Fruit fly (Drosophila melanogaster) whole organism, prepupa: ENCODE data around the gene bdwf.

Source experiments
- CG11294 ChIP-seq: fragments of 200-800 bp; sonication (Bioruptor generic); IDR thresholded peaks from 2 replicates; pipeline ENCODE4 v1.3.6; 2022; ENCODE audit warnings: missing biosample characterization, missing genetic modification characterization
- CG11762 ChIP-seq: fragments of 200-800 bp; sonication (Bioruptor generic); optimal IDR thresholded peaks from 3 replicates; lab custom pipeline; 2016; ENCODE audit warnings: missing biosample characterization, missing genetic modification characterization; ENCODE audit not compliant: insufficient read depth
- CG11902 ChIP-seq: fragments of 200-800 bp; sonication (Bioruptor generic); optimal IDR thresholded peaks from 3 replicates; lab custom pipeline; 2016; ENCODE audit warnings: missing biosample characterization, missing genetic modification characterization
- CG15336 ChIP-seq: fragments of 200-800 bp; sonication (Bioruptor generic); IDR thresholded peaks from 2 replicates; pipeline ENCODE4 v1.3.6; 2022; ENCODE audit warnings: missing biosample characterization, missing genetic modification characterization
- CG16779 ChIP-seq: fragments of 200-800 bp; sonication (Bioruptor generic); optimal IDR thresholded peaks from 3 replicates; lab custom pipeline; 2017; ENCODE audit warnings: missing biosample characterization, mild to moderate bottlenecking, missing genetic modification characterization
- CG3032 ChIP-seq: fragments of 200-800 bp; optimal IDR thresholded peaks from 2 replicates; lab custom pipeline; 2019; ENCODE audit warnings: missing biosample characterization, mild to moderate bottlenecking, missing genetic modification characterization, moderate library complexity
- CG31627 ChIP-seq: fragments of 200-800 bp; sonication (Bioruptor generic); optimal IDR thresholded peaks from 3 replicates; lab custom pipeline; 2016; ENCODE audit warnings: missing biosample characterization, missing genetic modification characterization
- CG32006 ChIP-seq: fragments of 200-800 bp; sonication (Bioruptor generic); optimal IDR thresholded peaks from 3 replicates; lab custom pipeline; 2017; ENCODE audit warnings: missing biosample characterization, mild to moderate bottlenecking, missing genetic modification characterization
- CG34406 ChIP-seq: fragments of 200-800 bp; sonication (Bioruptor generic); optimal IDR thresholded peaks from 3 replicates; lab custom pipeline; 2016; ENCODE audit warnings: missing biosample characterization, missing genetic modification characterization
- CG3919 ChIP-seq: fragments of 200-800 bp; sonication (Bioruptor generic); optimal IDR thresholded peaks from 3 replicates; lab custom pipeline; 2016; ENCODE audit warnings: missing biosample characterization, missing genetic modification characterization
- CG6276 ChIP-seq: fragments of 200-800 bp; sonication (Bioruptor generic); optimal IDR thresholded peaks from 2 replicates; lab custom pipeline; 2017; ENCODE audit warnings: missing biosample characterization, mild to moderate bottlenecking, missing genetic modification characterization
- CG6792 ChIP-seq: fragments of 200-800 bp; sonication (Bioruptor generic); optimal IDR thresholded peaks from 3 replicates; lab custom pipeline; 2016; ENCODE audit warnings: missing biosample characterization, missing genetic modification characterization
- CG6808 ChIP-seq: fragments of 200-800 bp; sonication (Bioruptor generic); optimal IDR thresholded peaks from 3 replicates; lab custom pipeline; 2017; ENCODE audit warnings: missing biosample characterization, missing genetic modification characterization, mild to moderate bottlenecking, moderate library complexity, missing genetic modification reagents
- CG6854 ChIP-seq: fragments of 200-800 bp; sonication (Bioruptor generic); optimal IDR thresholded peaks from 2 replicates; lab custom pipeline; 2017; ENCODE audit warnings: missing biosample characterization, mild to moderate bottlenecking, missing genetic modification characterization
- CG7368 ChIP-seq: fragments of 200-800 bp; sonication (Bioruptor generic); optimal IDR thresholded peaks from 3 replicates; lab custom pipeline; 2016; ENCODE audit warnings: missing biosample characterization, missing genetic modification characterization
- CG8119 ChIP-seq: fragments of 200-800 bp; sonication (Bioruptor generic); IDR thresholded peaks from 3 replicates; pipeline ENCODE4 v1.3.6; 2022; ENCODE audit warnings: missing biosample characterization, missing genetic modification characterization
- CG8319 ChIP-seq: fragments of 200-800 bp; sonication (Bioruptor generic); optimal IDR thresholded peaks from 3 replicates; lab custom pipeline; 2016; ENCODE audit warnings: missing biosample characterization, missing genetic modification characterization
- CG8632 ChIP-seq: fragments of 200-800 bp; sonication (Bioruptor generic); optimal IDR thresholded peaks from 3 replicates; lab custom pipeline; 2016; ENCODE audit warnings: missing biosample characterization, missing genetic modification characterization
- CG9139 ChIP-seq: fragments of 200-800 bp; sonication (Bioruptor generic); optimal IDR thresholded peaks from 3 replicates; lab custom pipeline; 2017; ENCODE audit warnings: missing biosample characterization, mild to moderate bottlenecking, missing genetic modification characterization
- Eip75B ChIP-seq: fragments of 200-800 bp; sonication (Bioruptor generic); optimal IDR thresholded peaks from 3 replicates; lab custom pipeline; 2016; ENCODE audit warnings: missing biosample characterization, missing genetic modification characterization
- Eip78C ChIP-seq: fragments of 200-800 bp; sonication (Bioruptor generic); peaks from one replicate; lab custom pipeline; 2016; ENCODE audit warnings: missing biosample characterization, missing genetic modification characterization
- Eip93F ChIP-seq: fragments of 200-800 bp; sonication (Bioruptor generic); optimal IDR thresholded peaks from 2 replicates; lab custom pipeline; 2016; ENCODE audit warnings: missing biosample characterization, mild to moderate bottlenecking, missing genetic modification characterization
- Ets21C ChIP-seq: fragments of 200-800 bp; sonication (Bioruptor generic); optimal IDR thresholded peaks from 3 replicates; lab custom pipeline; 2016; ENCODE audit warnings: missing biosample characterization, missing genetic modification characterization
- Gug ChIP-seq: fragments of 200-800 bp; sonication (Bioruptor generic); IDR thresholded peaks from 2 replicates; pipeline ENCODE4 v1.3.6; 2022; ENCODE audit warnings: missing biosample characterization, missing genetic modification characterization
- Hr38 ChIP-seq: sonication (Bioruptor generic); optimal IDR thresholded peaks from 2 replicates; lab custom pipeline; 2016; ENCODE audit warnings: missing biosample characterization, missing genetic modification characterization
- Hr39 ChIP-seq: fragments of 200-800 bp; sonication (Bioruptor generic); optimal IDR thresholded peaks from 2 replicates; lab custom pipeline; 2016; ENCODE audit warnings: missing biosample characterization, missing genetic modification characterization
- Lpt ChIP-seq: fragments of 200-800 bp; sonication (Bioruptor generic); optimal IDR thresholded peaks from 3 replicates; lab custom pipeline; 2016; ENCODE audit warnings: missing biosample characterization, missing genetic modification characterization
- Met ChIP-seq: fragments of 200-800 bp; sonication (Bioruptor generic); optimal IDR thresholded peaks from 3 replicates; lab custom pipeline; 2016; ENCODE audit warnings: missing biosample characterization, missing genetic modification characterization
- OdsH ChIP-seq: fragments of 200-800 bp; sonication (Bioruptor generic); optimal IDR thresholded peaks from 3 replicates; lab custom pipeline; 2016; ENCODE audit warnings: missing biosample characterization, missing genetic modification characterization
- Sox14 ChIP-seq: fragments of 200-800 bp; sonication (Bioruptor generic); optimal IDR thresholded peaks from 3 replicates; lab custom pipeline; 2016; ENCODE audit warnings: missing biosample characterization, missing genetic modification characterization
- Sox15 ChIP-seq: fragments of 200-800 bp; sonication (Bioruptor generic); optimal IDR thresholded peaks from 3 replicates; lab custom pipeline; 2016; ENCODE audit warnings: missing biosample characterization, missing genetic modification characterization
- achi ChIP-seq: fragments of 200-800 bp; sonication (Bioruptor generic); optimal IDR thresholded peaks from 3 replicates; lab custom pipeline; 2016; ENCODE audit warnings: missing biosample characterization, missing genetic modification characterization
- acj6 ChIP-seq: fragments of 200-800 bp; sonication (Bioruptor generic); optimal IDR thresholded peaks from 3 replicates; lab custom pipeline; 2016; ENCODE audit warnings: missing biosample characterization, missing genetic modification characterization
- cyc ChIP-seq: fragments of 200-800 bp; sonication (Bioruptor generic); optimal IDR thresholded peaks from 3 replicates; lab custom pipeline; 2016; ENCODE audit warnings: missing biosample characterization, missing genetic modification characterization
- dac ChIP-seq: fragments of 200-800 bp; sonication (Bioruptor generic); optimal IDR thresholded peaks from 2 replicates; lab custom pipeline; 2017; ENCODE audit warnings: missing biosample characterization, mild to moderate bottlenecking, missing genetic modification characterization
- dsx ChIP-seq: fragments of 200-800 bp; optimal IDR thresholded peaks from 3 replicates; lab custom pipeline; 2019; ENCODE audit warnings: missing biosample characterization, mild to moderate bottlenecking, missing genetic modification characterization, moderate library complexity; ENCODE audit not compliant: poor library complexity, severe bottlenecking
- eg ChIP-seq: fragments of 200-800 bp; sonication (Bioruptor generic); IDR thresholded peaks from 3 replicates; pipeline ENCODE4 v1.3.6; 2022; ENCODE audit warnings: missing biosample characterization, missing genetic modification characterization
- esn ChIP-seq: fragments of 200-800 bp; sonication (Bioruptor generic); optimal IDR thresholded peaks from 2 replicates; lab custom pipeline; 2016; ENCODE audit warnings: missing biosample characterization, mild to moderate bottlenecking, missing genetic modification characterization, moderate library complexity
- fd59A ChIP-seq: fragments of 200-800 bp; sonication (Bioruptor generic); optimal IDR thresholded peaks from 2 replicates; lab custom pipeline; 2017; ENCODE audit warnings: missing biosample characterization, mild to moderate bottlenecking, missing genetic modification characterization, missing genetic modification reagents
- fd85E ChIP-seq: fragments of 200-800 bp; sonication (Bioruptor generic); optimal IDR thresholded peaks from 3 replicates; lab custom pipeline; 2016; ENCODE audit warnings: missing biosample characterization, missing genetic modification characterization
- fkh ChIP-seq: fragments of 200-800 bp; sonication (Bioruptor generic); optimal IDR thresholded peaks from 3 replicates; lab custom pipeline; 2017; ENCODE audit warnings: missing biosample characterization, mild to moderate bottlenecking, missing genetic modification characterization, moderate library complexity
- lz ChIP-seq: fragments of 200-800 bp; sonication (Bioruptor generic); optimal IDR thresholded peaks from 3 replicates; lab custom pipeline; 2016; ENCODE audit warnings: missing biosample characterization, missing genetic modification characterization
- pdm3 ChIP-seq: fragments of 200-800 bp; sonication (Bioruptor generic); optimal IDR thresholded peaks from 3 replicates; lab custom pipeline; 2016; ENCODE audit warnings: missing biosample characterization, missing genetic modification characterization
- salr ChIP-seq, 2 experiments: fragments of 200-800 bp; sonication (Bioruptor generic); optimal IDR thresholded peaks; 3 replicates each; lab custom pipeline; 2016 to 2018; ENCODE audit warnings: missing biosample characterization in 2 of 2, missing genetic modification characterization in 2 of 2, mild to moderate bottlenecking in 1 of 2
- spab ChIP-seq: fragments of 200-800 bp; sonication (Bioruptor generic); optimal IDR thresholded peaks from 2 replicates; lab custom pipeline; 2017; ENCODE audit warnings: missing biosample characterization, mild to moderate bottlenecking, missing genetic modification characterization, missing genetic modification reagents
- ss ChIP-seq, 2 experiments: fragments of 200-800 bp; sonication (Bioruptor generic); optimal IDR thresholded peaks; 2 replicates in 1 of 2; 3 replicates in 1 of 2; lab custom pipeline; 2017 to 2018; ENCODE audit warnings: mild to moderate bottlenecking in 2 of 2, missing biosample characterization in 2 of 2, missing genetic modification characterization in 2 of 2, moderate library complexity in 1 of 2
- svp ChIP-seq: fragments of 200-800 bp; sonication (Bioruptor generic); peaks from one replicate; lab custom pipeline; 2016; ENCODE audit warnings: missing biosample characterization, missing genetic modification characterization
- vri ChIP-seq: fragments of 200-800 bp; sonication (Bioruptor generic); optimal IDR thresholded peaks from 3 replicates; lab custom pipeline; 2016; ENCODE audit warnings: missing biosample characterization, mild to moderate bottlenecking, missing genetic modification characterization

bdwf gene

dm6 chr3R:17056905-17057251 is 13.9 kb upstream of the bdwf start (continued):
- TF ChIP-seq CG11294 (GFP tag; lab: Robert Waterston, UW): no peak
- no peak for TF ChIP-seq dsx
- TF ChIP-seq eg: peak; percentile 32; the same call in 1 of the 3 replicates
- TF ChIP-seq fd59A (GFP tag; lab: Kevin White, UChicago): peak; percentile 47
- TF ChIP-seq spab: peak; percentile 44
- peak; percentile 52 for TF ChIP-seq pdm3 (GFP tag; lab: Kevin White, UChicago)
- no peak for TF ChIP-seq CG11762 (GFP tag; lab: Kevin White, UChicago)
- TF ChIP-seq salr (GFP tag; optimal IDR thresholded peaks at IDR 0.05; lab: Kevin White, UChicago): peak in 1 of 2 experiments; percentile 47
- no peak for TF ChIP-seq CG15336 (GFP tag; lab: Robert Waterston, UW)
- peak; percentile 29 for TF ChIP-seq achi (GFP tag; lab: Kevin White, UChicago)
- no peak for TF ChIP-seq fd85E
- TF ChIP-seq CG3919 (GFP tag; lab: Kevin White, UChicago): peak; percentile 55
- TF ChIP-seq Met (GFP tag; lab: Kevin White, UChicago): peak; percentile 46

dm6 chr3R:17056183-17056904 is 13.4 kb upstream of the bdwf start:
- peak; percentile 34 for TF ChIP-seq CG32006
- no peak for TF ChIP-seq acj6 (GFP tag; lab: Kevin White, UChicago)
- TF ChIP-seq CG6792: no peak
- TF ChIP-seq vri (GFP tag; lab: Kevin White, UChicago): peak; percentile 99
- TF ChIP-seq cyc (GFP tag; lab: Kevin White, UChicago): no peak
- TF ChIP-seq CG34406 (GFP tag; lab: Kevin White, UChicago): no peak
- TF ChIP-seq Eip93F (GFP tag; lab: Kevin White, UChicago): no peak
- peak; percentile 69 for TF ChIP-seq CG6808
- peak; percentile 55 for TF ChIP-seq Eip75B (GFP tag; lab: Kevin White, UChicago)
- TF ChIP-seq CG3919 (GFP tag; lab: Kevin White, UChicago): no peak
- TF ChIP-seq Hr38: no peak
- peak; percentile 81 for TF ChIP-seq CG6854 (GFP tag; lab: Kevin White, UChicago)
- TF ChIP-seq Ets21C: no peak
- TF ChIP-seq dsx: peak; percentile 84
- TF ChIP-seq CG7368 (GFP tag; lab: Kevin White, UChicago): peak; percentile 9
- peak; percentile 88 to 99 for TF ChIP-seq ss (GFP tag; optimal IDR thresholded peaks at IDR 0.05; lab: Kevin White, UChicago)
- TF ChIP-seq lz (GFP tag; lab: Kevin White, UChicago): no peak
- TF ChIP-seq CG8319: no peak
- TF ChIP-seq Lpt (GFP tag; lab: Kevin White, UChicago): peak; percentile 70
- peak; percentile 9 for TF ChIP-seq CG3032
- TF ChIP-seq svp (GFP tag; lab: Kevin White, UChicago): peak; percentile 81
- peak; percentile 61 for TF ChIP-seq CG8119 (GFP tag; lab: Robert Waterston, UW)
- TF ChIP-seq Hr39 (GFP tag; lab: Kevin White, UChicago): no peak
- TF ChIP-seq Sox14 (GFP tag; lab: Kevin White, UChicago): no peak
- TF ChIP-seq OdsH (GFP tag; lab: Kevin White, UChicago): peak; percentile 1
- peak; percentile 91 for TF ChIP-seq fkh (GFP tag; lab: Kevin White, UChicago)
- peak; percentile 13 for TF ChIP-seq dac (GFP tag; lab: Kevin White, UChicago)
- TF ChIP-seq CG31627: no peak
- TF ChIP-seq pdm3 (GFP tag; lab: Kevin White, UChicago): peak; percentile 8
- no peak for TF ChIP-seq CG11902 (GFP tag; lab: Kevin White, UChicago)
- TF ChIP-seq CG6276 (GFP tag; lab: Kevin White, UChicago): peak; percentile 63
- TF ChIP-seq fd85E: no peak
- TF ChIP-seq esn (GFP tag; lab: Kevin White, UChicago): peak; percentile 28
- TF ChIP-seq CG8632: no peak
- no peak for TF ChIP-seq achi (GFP tag; lab: Kevin White, UChicago)
- TF ChIP-seq Eip78C: peak; percentile 68
- TF ChIP-seq Sox15 (GFP tag; lab: Kevin White, UChicago): no peak
- TF ChIP-seq Gug (GFP tag; lab: Robert Waterston, UW): peak; percentile 39; the same call in 1 of the 2 replicates
- peak; percentile 64 for TF ChIP-seq CG16779 (tag; lab: Kevin White, UChicago)
- no peak for TF ChIP-seq Met (GFP tag; lab: Kevin White, UChicago)
- no peak for TF ChIP-seq CG11762 (GFP tag; lab: Kevin White, UChicago)
- peak; percentile 71 for TF ChIP-seq eg
- peak; percentile 65 for TF ChIP-seq CG9139 (GFP tag; lab: Kevin White, UChicago)
